Worm (Caenorhabditis elegans) whole organism, L1 larva: ENCODE results near the gene F26G1.10.

Experiments
- C04F5.9 ChIP-seq: sonication (generic microtip); optimal IDR thresholded peaks from 2 replicates; lab custom pipeline; 2016; ENCODE audit warnings: missing genetic modification characterization, missing compliant biosample characterization
- C34B4.2 ChIP-seq: sonication (generic microtip); optimal IDR thresholded peaks from 2 replicates; lab custom pipeline; 2017; ENCODE audit warnings: mild to moderate bottlenecking, missing genetic modification characterization, missing compliant biosample characterization
- F16B12.6 ChIP-seq: fragments of 150-350 bp; optimal IDR thresholded peaks from 2 replicates; lab custom pipeline; 2014; ENCODE audit warnings: missing biosample characterization, missing genetic modification characterization
- alr-1 ChIP-seq: fragments of 200-800 bp; sonication (Bioruptor generic); optimal IDR thresholded peaks from 2 replicates; lab custom pipeline; 2018; ENCODE audit warnings: borderline replicate concordance, mild to moderate bottlenecking, missing genetic modification characterization, missing compliant biosample characterization
- ama-1 ChIP-seq: fragments of 150-350 bp; optimal IDR thresholded peaks from 2 replicates; lab custom pipeline; 2014
- blmp-1 ChIP-seq: fragments of 150-350 bp; optimal IDR thresholded peaks from 2 replicates; lab custom pipeline; 2014; ENCODE audit warnings: missing biosample characterization, missing genetic modification characterization
- ceh-63 ChIP-seq: fragments of 200-800 bp; sonication (Bioruptor generic); optimal IDR thresholded peaks from 2 replicates; lab custom pipeline; 2018; ENCODE audit warnings: mild to moderate bottlenecking, missing genetic modification characterization, missing compliant biosample characterization
- ceh-88 ChIP-seq: fragments of 200-800 bp; sonication (Bioruptor generic); IDR thresholded peaks from 2 replicates; pipeline ENCODE4 v1.3.6; 2022; ENCODE audit warnings: missing genetic modification characterization, missing compliant biosample characterization
- ces-1 ChIP-seq: fragments of 150-350 bp; optimal IDR thresholded peaks from 2 replicates; lab custom pipeline; 2014; ENCODE audit warnings: missing biosample characterization, missing genetic modification reagents, missing genetic modification characterization
- efl-1 ChIP-seq, 4 experiments: fragments of 150-350 bp; optimal IDR thresholded peaks in 3 of 4; peaks in 1 of 4; 1 replicate in 1 of 4; 2 replicates in 3 of 4; lab custom pipeline; 2014; ENCODE audit warnings: missing biosample characterization in 2 of 4, missing genetic modification characterization in 2 of 4, missing genetic modification reagents in 2 of 4
- elt-3 ChIP-seq, 6 experiments: fragments of 150-350 bp in 1 of 6; sonication (generic microtip); optimal IDR thresholded peaks; 2 replicates each; lab custom pipeline; 2017 to 2018; ENCODE audit warnings: missing biosample characterization in 6 of 6, missing genetic modification characterization in 6 of 6, inconsistent platforms in 1 of 6
- fos-1 ChIP-seq: fragments of 150-350 bp; optimal IDR thresholded peaks from 2 replicates; lab custom pipeline; 2014; ENCODE audit warnings: missing biosample characterization, missing genetic modification characterization
- jun-1 ChIP-seq: fragments of 150-350 bp; optimal IDR thresholded peaks from 2 replicates; lab custom pipeline; 2014; ENCODE audit warnings: missing biosample characterization, missing genetic modification reagents, missing genetic modification characterization
- lin-14 ChIP-seq: fragments of 200-800 bp; sonication (Bioruptor generic); optimal IDR thresholded peaks from 2 replicates; lab custom pipeline; 2018; ENCODE audit warnings: mild to moderate bottlenecking, missing genetic modification characterization, moderate library complexity, missing compliant biosample characterization
- lsy-2 ChIP-seq, 2 experiments: fragments of 150-350 bp; optimal IDR thresholded peaks; 2 replicates each; lab custom pipeline; 2014; ENCODE audit warnings: missing biosample characterization in 2 of 2, missing genetic modification characterization in 2 of 2
- mab-9 ChIP-seq: fragments of 200-800 bp; sonication (Bioruptor generic); IDR thresholded peaks from 2 replicates; pipeline ENCODE4 v1.3.6; 2022; ENCODE audit warnings: missing genetic modification reagents, missing genetic modification characterization, missing compliant biosample characterization
- mef-2 ChIP-seq: fragments of 150-350 bp; optimal IDR thresholded peaks from 2 replicates; lab custom pipeline; 2014; ENCODE audit warnings: missing biosample characterization, missing genetic modification characterization
- nhr-20 ChIP-seq: sonication (generic microtip); optimal IDR thresholded peaks from 2 replicates; lab custom pipeline; 2016; ENCODE audit warnings: mild to moderate bottlenecking, missing genetic modification characterization, missing compliant biosample characterization
- nhr-237 ChIP-seq: fragments of 150-350 bp; optimal IDR thresholded peaks from 2 replicates; lab custom pipeline; 2014; ENCODE audit warnings: missing biosample characterization, missing genetic modification characterization
- nhr-28 ChIP-seq: fragments of 150-350 bp; optimal IDR thresholded peaks from 2 replicates; lab custom pipeline; 2014; ENCODE audit warnings: missing biosample characterization, missing genetic modification characterization
- nhr-71 ChIP-seq: sonication (generic microtip); optimal IDR thresholded peaks from 2 replicates; lab custom pipeline; 2016; ENCODE audit warnings: mild to moderate bottlenecking, missing genetic modification characterization, moderate library complexity, missing compliant biosample characterization
- nhr-85 ChIP-seq: sonication (generic microtip); peaks from one replicate; lab custom pipeline; 2016; ENCODE audit warnings: missing genetic modification characterization, inconsistent platforms, missing compliant biosample characterization
- pag-3 ChIP-seq: sonication (generic microtip); optimal IDR thresholded peaks from 2 replicates; lab custom pipeline; 2017; ENCODE audit warnings: missing genetic modification characterization, mild to moderate bottlenecking, missing compliant biosample characterization, antibody characterized with exemption, borderline replicate concordance; ENCODE audit not compliant: insufficient read depth
- pax-3 ChIP-seq: fragments of 200-800 bp; sonication (Bioruptor generic); optimal IDR thresholded peaks from 2 replicates; lab custom pipeline; 2018; ENCODE audit warnings: mild to moderate bottlenecking, missing genetic modification characterization, moderate library complexity, missing compliant biosample characterization
- rnt-1 ChIP-seq: sonication (generic microtip); optimal IDR thresholded peaks from 2 replicates; lab custom pipeline; 2016; ENCODE audit warnings: mild to moderate bottlenecking, missing genetic modification characterization, moderate library complexity, missing compliant biosample characterization
- skn-1 ChIP-seq: fragments of 150-350 bp; optimal IDR thresholded peaks from 2 replicates; lab custom pipeline; 2014; ENCODE audit warnings: missing biosample characterization, missing genetic modification characterization
- snu-23 ChIP-seq: sonication (generic microtip); optimal IDR thresholded peaks from 2 replicates; lab custom pipeline; 2016; ENCODE audit warnings: missing genetic modification characterization, missing compliant biosample characterization
- sox-4 ChIP-seq: sonication (generic microtip); optimal IDR thresholded peaks from 2 replicates; lab custom pipeline; 2016; ENCODE audit warnings: missing genetic modification characterization, missing compliant biosample characterization
- sup-37 ChIP-seq: fragments of 200-800 bp; sonication (Bioruptor generic); optimal IDR thresholded peaks from 2 replicates; lab custom pipeline; 2018; ENCODE audit warnings: mild to moderate bottlenecking, missing genetic modification characterization, missing compliant biosample characterization
- swsn-7 ChIP-seq: sonication (generic microtip); optimal IDR thresholded peaks from 2 replicates; lab custom pipeline; 2016; ENCODE audit warnings: missing genetic modification characterization, missing compliant biosample characterization
- vab-15 ChIP-seq: sonication (generic microtip); optimal IDR thresholded peaks from 2 replicates; lab custom pipeline; 2017; ENCODE audit warnings: missing genotype, mild to moderate bottlenecking, missing genetic modification characterization, missing compliant biosample characterization

F26G1.10 gene

DNA sequence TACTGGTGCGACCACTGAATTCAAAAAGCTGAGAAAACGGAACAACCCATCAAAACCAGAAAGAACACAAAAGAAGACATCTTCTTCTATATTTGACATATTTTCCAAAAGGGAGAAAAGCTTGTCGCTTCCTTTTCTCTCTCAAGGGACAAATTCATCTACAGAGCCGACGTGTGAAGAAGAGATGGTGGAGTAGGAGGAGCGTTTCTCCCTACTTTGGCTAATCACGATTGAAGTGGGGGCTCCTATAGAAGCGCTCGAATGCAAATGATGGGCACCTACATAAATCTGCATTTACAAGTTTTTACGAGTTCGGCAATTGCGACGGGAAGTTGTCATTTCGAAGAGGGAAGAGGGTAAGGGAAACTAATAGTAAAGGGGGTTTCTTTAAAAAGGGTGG, 32.1 kb downstream of the F26G1.10 start:
- TF ChIP-seq skn-1 (tag; lab: Kevin White, UChicago) (no peak), efl-1 (optimal IDR thresholded peaks at IDR 0.05; lab: Kevin White, UChicago) (no peak), efl-1 (GFP tag; optimal IDR thresholded peaks at IDR 0.05 in 1 of 2; lab: Kevin White, UChicago) (peak in 1 of 2 experiments; percentile 48)

DNA sequence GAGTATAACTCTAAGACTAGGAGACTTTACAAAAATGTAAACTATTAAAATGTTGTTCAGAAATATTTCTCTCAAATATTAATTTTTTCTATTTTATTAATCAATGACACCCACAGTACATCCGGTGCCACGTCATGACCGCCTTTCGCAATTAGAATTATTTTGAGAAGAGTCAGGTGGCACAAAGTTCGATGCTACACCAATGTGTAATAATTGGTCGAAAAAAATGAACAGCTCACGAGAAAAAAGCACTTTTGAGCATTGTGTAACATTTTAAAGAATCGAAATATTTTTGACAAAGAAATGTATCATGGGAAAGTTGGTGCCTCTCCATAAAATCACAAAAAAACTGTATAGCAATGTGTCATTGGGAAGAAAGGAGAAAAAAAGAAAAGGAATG, 32.5 kb downstream of the F26G1.10 start:
- TF ChIP-seq elt-3 (tag; optimal IDR thresholded peaks at IDR 0.05; lab: Kevin White, UChicago) (no peak), F16B12.6 (no peak), C34B4.2 (tag; lab: Kevin White, UChicago) (no peak), rnt-1 (peak; percentile 56), nhr-71 (peak; percentile 32), lin-14 (GFP tag; lab: Kevin White, UChicago) (peak; percentile 55)

- TF ChIP-seq nhr-28 (tag; lab: Kevin White, UChicago) (no peak), nhr-237 (no peak), mef-2 (tag; lab: Kevin White, UChicago) (no peak), F16B12.6 (no peak), ceh-63 (no peak), pax-3 (tag; lab: Kevin White, UChicago) (no peak), sup-37 (GFP tag; lab: Kevin White, UChicago) (no peak), nhr-85 (no peak), vab-15 (tag; lab: Kevin White, UChicago) (no peak)
Measured at ce11 chrII:4811986-4812385, 37.8 kb downstream of the F26G1.10 start, which contains the start of gene rig-6. Gene rig-6 (minus strand): TSS chrII:4812086.

ce11 chrII:4815356-4815755, 41.2 kb downstream of the F26G1.10 start:
- no peak for TF ChIP-seq alr-1
- TF ChIP-seq ceh-88, result no peak
- no peak for TF ChIP-seq efl-1 (optimal IDR thresholded peaks at IDR 0.05; lab: Kevin White, UChicago)
- TF ChIP-seq efl-1 (GFP tag; optimal IDR thresholded peaks at IDR 0.05 in 1 of 2; lab: Kevin White, UChicago), result peak in 1 of 2 experiments; percentile 29
- TF ChIP-seq ama-1, result no peak
- no peak for TF ChIP-seq nhr-71
- no peak for TF ChIP-seq blmp-1 (tag; lab: Kevin White, UChicago)
- TF ChIP-seq, all 84 proteins: peak for 1

ce11 chrII:4818780-4819179, 44.6 kb downstream of the F26G1.10 start:
- no peak for TF ChIP-seq F16B12.6
- no peak for TF ChIP-seq swsn-7 (tag; lab: Kevin White, UChicago)
- no peak for TF ChIP-seq efl-1 (optimal IDR thresholded peaks at IDR 0.05; lab: Kevin White, UChicago)
- TF ChIP-seq efl-1 (GFP tag; optimal IDR thresholded peaks at IDR 0.05 in 1 of 2; lab: Kevin White, UChicago), result no peak
- no peak for TF ChIP-seq pag-3 (tag; lab: Kevin White, UChicago)
- no peak for TF ChIP-seq ces-1
- TF ChIP-seq sox-4 (tag; lab: Kevin White, UChicago), result no peak
- TF ChIP-seq jun-1 (tag; lab: Kevin White, UChicago), result no peak
- TF ChIP-seq rnt-1, result no peak
- TF ChIP-seq mab-9 (GFP tag; lab: Robert Waterston, UW), result no peak
- no peak for TF ChIP-seq nhr-71
- no peak for TF ChIP-seq fos-1

DNA sequence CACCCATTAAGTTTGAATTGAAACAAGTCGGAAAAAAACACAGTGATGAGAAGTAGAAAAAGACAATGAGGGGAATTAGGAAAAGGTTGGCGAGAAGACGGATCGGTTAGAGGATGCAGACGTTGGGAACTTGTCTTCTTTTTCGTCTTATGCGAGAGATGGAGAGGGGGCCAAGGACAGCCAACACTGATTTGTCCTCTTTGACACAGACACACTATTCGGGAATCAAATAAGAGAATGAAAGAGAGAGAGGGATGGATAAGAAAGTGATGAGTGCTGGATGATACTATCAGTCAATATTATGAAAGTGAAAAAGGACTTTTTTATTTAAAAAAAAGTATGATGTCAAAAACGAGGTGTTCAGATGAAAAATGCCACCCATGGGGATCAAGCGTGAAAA, 47.6 kb downstream of the F26G1.10 start, which contains the start of gene lact-5:
Gene lact-5, minus strand, starts transcription at position 1 of the 400 bp plus-strand sequence.
- TF ChIP-seq ceh-63, result no peak
- peak; percentile 76 for TF ChIP-seq nhr-85
- TF ChIP-seq elt-3 (tag; optimal IDR thresholded peaks at IDR 0.05; lab: Kevin White, UChicago), result peak in 3 of 6 experiments; percentile 34 to 69 (median 45)
- TF ChIP-seq lin-14 (GFP tag; lab: Kevin White, UChicago), result peak; percentile 71
- peak; percentile 47 for TF ChIP-seq nhr-20 (tag; lab: Kevin White, UChicago)
- TF ChIP-seq snu-23, result peak; percentile 1
- TF ChIP-seq sox-4 (tag; lab: Kevin White, UChicago), result no peak
- TF ChIP-seq lsy-2 (tag; optimal IDR thresholded peaks at IDR 0.05; lab: Kevin White, UChicago), result peak in 1 of 2 experiments; percentile 12
- TF ChIP-seq blmp-1 (tag; lab: Kevin White, UChicago), result peak; percentile 95
- TF ChIP-seq C04F5.9 (tag; lab: Kevin White, UChicago), result no peak
- TF ChIP-seq, all 84 proteins: peak for 7
